Worm (Caenorhabditis elegans) whole organism, L1 larva: ENCODE data around the gene zyg-1.

Experiments
- C04F5.9 ChIP-seq: sonication (generic microtip); optimal IDR thresholded peaks from 2 replicates; lab custom pipeline; 2016; ENCODE audit warnings: missing genetic modification characterization, missing compliant biosample characterization
- C34B4.2 ChIP-seq: sonication (generic microtip); optimal IDR thresholded peaks from 2 replicates; lab custom pipeline; 2017; ENCODE audit warnings: mild to moderate bottlenecking, missing genetic modification characterization, missing compliant biosample characterization
- Y116A8C.19 ChIP-seq: sonication (generic microtip); optimal IDR thresholded peaks from 2 replicates; lab custom pipeline; 2016; ENCODE audit warnings: missing compliant biosample characterization, missing genetic modification characterization, borderline replicate concordance
- aha-1 ChIP-seq: fragments of 150-350 bp; optimal IDR thresholded peaks from 2 replicates; lab custom pipeline; 2014; ENCODE audit warnings: missing biosample characterization, missing genetic modification characterization
- aly-2 ChIP-seq: fragments of 150-350 bp; optimal IDR thresholded peaks from 2 replicates; lab custom pipeline; 2014; ENCODE audit warnings: missing biosample characterization, missing genetic modification characterization
- ama-1 ChIP-seq: fragments of 150-350 bp; optimal IDR thresholded peaks from 2 replicates; lab custom pipeline; 2014
- blmp-1 ChIP-seq: fragments of 150-350 bp; optimal IDR thresholded peaks from 2 replicates; lab custom pipeline; 2014; ENCODE audit warnings: missing biosample characterization, missing genetic modification characterization
- ceh-8 ChIP-seq: fragments of 200-800 bp; sonication (Bioruptor generic); optimal IDR thresholded peaks from 2 replicates; lab custom pipeline; 2018; ENCODE audit warnings: mild to moderate bottlenecking, missing genetic modification characterization, moderate library complexity, missing compliant biosample characterization
- ceh-82 ChIP-seq, 3 experiments: fragments of 150-350 bp in 1 of 3; sonication (generic microtip) in 2 of 3; optimal IDR thresholded peaks; 2 replicates each; lab custom pipeline; 2014 to 2017; ENCODE audit warnings: missing biosample characterization in 3 of 3, missing genetic modification characterization in 3 of 3
- ceh-88 ChIP-seq: fragments of 200-800 bp; sonication (Bioruptor generic); IDR thresholded peaks from 2 replicates; pipeline ENCODE4 v1.3.6; 2022; ENCODE audit warnings: missing genetic modification characterization, missing compliant biosample characterization
- ceh-90 ChIP-seq: sonication (generic microtip); optimal IDR thresholded peaks from 2 replicates; lab custom pipeline; 2016; ENCODE audit warnings: missing genetic modification characterization, missing compliant biosample characterization
- ces-1 ChIP-seq: fragments of 150-350 bp; optimal IDR thresholded peaks from 2 replicates; lab custom pipeline; 2014; ENCODE audit warnings: missing biosample characterization, missing genetic modification reagents, missing genetic modification characterization
- dpl-1 ChIP-seq, 3 experiments: fragments of 150-350 bp in 2 of 3; sonication (generic microtip) in 1 of 3; optimal IDR thresholded peaks; 2 replicates each; lab custom pipeline; 2014 to 2017; ENCODE audit warnings: missing biosample characterization in 3 of 3, missing genetic modification characterization in 3 of 3, missing genetic modification reagents in 3 of 3
- dsc-1 ChIP-seq: sonication (generic microtip); optimal IDR thresholded peaks from 2 replicates; lab custom pipeline; 2016; ENCODE audit warnings: mild to moderate bottlenecking, missing genetic modification characterization, missing compliant biosample characterization
- efl-3 ChIP-seq: fragments of 200-800 bp; sonication (Bioruptor generic); optimal IDR thresholded peaks from 2 replicates; lab custom pipeline; 2018; ENCODE audit warnings: mild to moderate bottlenecking, missing genetic modification characterization, missing compliant biosample characterization
- egl-13 ChIP-seq: sonication (generic microtip); optimal IDR thresholded peaks from 2 replicates; lab custom pipeline; 2016; ENCODE audit warnings: missing genotype, missing genetic modification reagents, missing genetic modification characterization, missing compliant biosample characterization
- egl-27 ChIP-seq, 2 experiments: fragments of 150-350 bp in 1 of 2; sonication (generic microtip); optimal IDR thresholded peaks; 3 replicates each; lab custom pipeline; 2017 to 2018; ENCODE audit warnings: missing biosample characterization in 2 of 2, missing genetic modification characterization in 2 of 2, missing genetic modification reagents in 2 of 2
- elt-3 ChIP-seq, 6 experiments: fragments of 150-350 bp in 1 of 6; sonication (generic microtip); optimal IDR thresholded peaks; 2 replicates each; lab custom pipeline; 2017 to 2018; ENCODE audit warnings: missing biosample characterization in 6 of 6, missing genetic modification characterization in 6 of 6, inconsistent platforms in 1 of 6
- fkh-10 ChIP-seq: sonication (generic microtip); optimal IDR thresholded peaks from 2 replicates; lab custom pipeline; 2017; ENCODE audit warnings: missing biosample characterization, missing genetic modification reagents, missing genetic modification characterization
- fkh-4 ChIP-seq: sonication (generic microtip); optimal IDR thresholded peaks from 2 replicates; lab custom pipeline; 2016; ENCODE audit warnings: missing compliant biosample characterization, missing genetic modification characterization, borderline replicate concordance
- fkh-8 ChIP-seq: sonication (generic microtip); optimal IDR thresholded peaks from 2 replicates; lab custom pipeline; 2016; ENCODE audit warnings: mild to moderate bottlenecking, missing genetic modification characterization, missing compliant biosample characterization
- grh-1 ChIP-seq: fragments of 200-800 bp; sonication (Bioruptor generic); IDR thresholded peaks from 2 replicates; pipeline ENCODE4 v1.3.6; 2022; ENCODE audit warnings: missing genetic modification reagents, missing genetic modification characterization, missing compliant biosample characterization
- hlh-17 ChIP-seq: fragments of 200-800 bp; sonication (Bioruptor generic); optimal IDR thresholded peaks from 2 replicates; lab custom pipeline; 2018; ENCODE audit warnings: missing genetic modification characterization, mild to moderate bottlenecking, missing compliant biosample characterization, moderate library complexity, borderline replicate concordance
- hpl-2 ChIP-seq: fragments of 150-350 bp; optimal IDR thresholded peaks from 2 replicates; lab custom pipeline; 2014; ENCODE audit warnings: missing biosample characterization, missing genetic modification reagents, missing genetic modification characterization
- irx-1 ChIP-seq: sonication (generic microtip); optimal IDR thresholded peaks from 2 replicates; lab custom pipeline; 2016; ENCODE audit warnings: missing genetic modification characterization, missing compliant biosample characterization
- lin-14 ChIP-seq: fragments of 200-800 bp; sonication (Bioruptor generic); optimal IDR thresholded peaks from 2 replicates; lab custom pipeline; 2018; ENCODE audit warnings: mild to moderate bottlenecking, missing genetic modification characterization, moderate library complexity, missing compliant biosample characterization
- lin-39 ChIP-seq: fragments of 150-350 bp; optimal IDR thresholded peaks from 2 replicates; lab custom pipeline; 2014; ENCODE audit warnings: missing biosample characterization, missing genetic modification reagents, missing genetic modification characterization
- lir-3 ChIP-seq: sonication (generic microtip); optimal IDR thresholded peaks from 2 replicates; lab custom pipeline; 2016; ENCODE audit warnings: mild to moderate bottlenecking, missing genetic modification characterization, moderate library complexity, missing compliant biosample characterization; ENCODE audit not compliant: poor library complexity
- mef-2 ChIP-seq: fragments of 150-350 bp; optimal IDR thresholded peaks from 2 replicates; lab custom pipeline; 2014; ENCODE audit warnings: missing biosample characterization, missing genetic modification characterization
- nhr-11 ChIP-seq: fragments of 150-350 bp; optimal IDR thresholded peaks from 2 replicates; lab custom pipeline; 2014; ENCODE audit warnings: missing biosample characterization, missing genetic modification characterization
- nhr-20 ChIP-seq: sonication (generic microtip); optimal IDR thresholded peaks from 2 replicates; lab custom pipeline; 2016; ENCODE audit warnings: mild to moderate bottlenecking, missing genetic modification characterization, missing compliant biosample characterization
- nhr-28 ChIP-seq: fragments of 150-350 bp; optimal IDR thresholded peaks from 2 replicates; lab custom pipeline; 2014; ENCODE audit warnings: missing biosample characterization, missing genetic modification characterization
- nhr-76 ChIP-seq: sonication (generic microtip); optimal IDR thresholded peaks from 2 replicates; lab custom pipeline; 2017; ENCODE audit warnings: missing biosample characterization, missing genetic modification characterization
- nhr-77 ChIP-seq: fragments of 150-350 bp; optimal IDR thresholded peaks from 2 replicates; lab custom pipeline; 2014; ENCODE audit warnings: missing biosample characterization, missing genetic modification characterization
- nhr-84 ChIP-seq: sonication (generic microtip); optimal IDR thresholded peaks from 2 replicates; lab custom pipeline; 2017; ENCODE audit warnings: missing biosample characterization, missing genetic modification characterization
- nhr-85 ChIP-seq: sonication (generic microtip); peaks from one replicate; lab custom pipeline; 2016; ENCODE audit warnings: missing genetic modification characterization, inconsistent platforms, missing compliant biosample characterization
- nhr-90 ChIP-seq: sonication (generic microtip); optimal IDR thresholded peaks from 2 replicates; lab custom pipeline; 2016; ENCODE audit warnings: mild to moderate bottlenecking, missing genetic modification characterization, missing compliant biosample characterization; ENCODE audit not compliant: poor library complexity
- pag-3 ChIP-seq: sonication (generic microtip); optimal IDR thresholded peaks from 2 replicates; lab custom pipeline; 2017; ENCODE audit warnings: missing genetic modification characterization, mild to moderate bottlenecking, missing compliant biosample characterization, antibody characterized with exemption, borderline replicate concordance; ENCODE audit not compliant: insufficient read depth
- pqm-1 ChIP-seq: sonication (generic microtip); optimal IDR thresholded peaks from 3 replicates; lab custom pipeline; 2017; ENCODE audit warnings: missing biosample characterization, missing genetic modification characterization
- sox-4 ChIP-seq: sonication (generic microtip); optimal IDR thresholded peaks from 2 replicates; lab custom pipeline; 2016; ENCODE audit warnings: missing genetic modification characterization, missing compliant biosample characterization
- sptf-1 ChIP-seq: fragments of 150-350 bp; optimal IDR thresholded peaks from 2 replicates; lab custom pipeline; 2014; ENCODE audit warnings: missing biosample characterization, missing genetic modification characterization
- sup-37 ChIP-seq: fragments of 200-800 bp; sonication (Bioruptor generic); optimal IDR thresholded peaks from 2 replicates; lab custom pipeline; 2018; ENCODE audit warnings: mild to moderate bottlenecking, missing genetic modification characterization, missing compliant biosample characterization
- swsn-7 ChIP-seq: sonication (generic microtip); optimal IDR thresholded peaks from 2 replicates; lab custom pipeline; 2016; ENCODE audit warnings: missing genetic modification characterization, missing compliant biosample characterization
- tlp-1 ChIP-seq: fragments of 150-350 bp; optimal IDR thresholded peaks from 2 replicates; lab custom pipeline; 2014; ENCODE audit warnings: missing biosample characterization, missing genetic modification characterization
- unc-130 ChIP-seq: fragments of 150-350 bp; optimal IDR thresholded peaks from 2 replicates; lab custom pipeline; 2017; ENCODE audit warnings: missing biosample characterization, missing genetic modification characterization, inconsistent platforms
- unc-98 ChIP-seq: fragments of 200-800 bp; sonication (Bioruptor generic); IDR thresholded peaks from 2 replicates; pipeline ENCODE4 v1.3.6; 2022; ENCODE audit warnings: missing genetic modification characterization, missing compliant biosample characterization
- xbp-1 ChIP-seq: sonication (generic microtip); optimal IDR thresholded peaks from 2 replicates; lab custom pipeline; 2016; ENCODE audit warnings: missing genetic modification characterization, missing compliant biosample characterization
- zip-4 ChIP-seq: fragments of 200-800 bp; sonication (Bioruptor generic); optimal IDR thresholded peaks from 2 replicates; lab custom pipeline; 2018; ENCODE audit warnings: mild to moderate bottlenecking, missing genetic modification characterization, moderate library complexity, missing compliant biosample characterization
- ztf-11 ChIP-seq, 2 experiments: sonication (generic microtip); optimal IDR thresholded peaks; 2 replicates each; lab custom pipeline; 2016 to 2017; ENCODE audit warnings: missing genetic modification characterization in 2 of 2, missing biosample characterization in 1 of 2, missing compliant biosample characterization in 1 of 2
- ztf-4 ChIP-seq: fragments of 150-350 bp; optimal IDR thresholded peaks from 2 replicates; lab custom pipeline; 2014; ENCODE audit warnings: missing biosample characterization, missing genetic modification characterization

Gene zyg-1

ce11 chrII:5660736-5661734 is 11.5 kb downstream of the zyg-1 start, which contains the start of the genes ift-43 and mdt-26 (continued):
- TF ChIP-seq fkh-8 (tag; lab: Kevin White, UChicago): peak; percentile 90
- TF ChIP-seq grh-1: peak; percentile 66
- TF ChIP-seq mef-2 (tag; lab: Kevin White, UChicago): no peak
- peak; percentile 90 for TF ChIP-seq nhr-20
- peak; percentile 88 for TF ChIP-seq nhr-90 (tag; lab: Kevin White, UChicago)
- TF ChIP-seq aha-1 (tag; lab: Kevin White, UChicago): peak; percentile 2
- TF ChIP-seq aly-2 (tag; lab: Kevin White, UChicago): peak; percentile 44
- peak; percentile 14 for TF ChIP-seq C34B4.2 (tag; lab: Kevin White, UChicago)
- TF ChIP-seq lir-3 (tag; lab: Kevin White, UChicago): peak; percentile 53
- TF ChIP-seq ces-1 (GFP tag; lab: Kevin White, UChicago): no peak
- TF ChIP-seq egl-13 (tag; lab: Kevin White, UChicago): peak; percentile 85
- TF ChIP-seq ceh-90 (tag; lab: Kevin White, UChicago): no peak
- peak; percentile 96 for TF ChIP-seq xbp-1 (tag; lab: Kevin White, UChicago)
- peak; percentile 93 for TF ChIP-seq swsn-7 (tag; lab: Kevin White, UChicago)
- peak; percentile 82 for TF ChIP-seq sup-37
- TF ChIP-seq fkh-4 (tag; lab: Kevin White, UChicago): peak; percentile 28
- no peak for TF ChIP-seq nhr-28 (tag; lab: Kevin White, UChicago)
- TF ChIP-seq hpl-2: peak; percentile 49
- no peak for TF ChIP-seq tlp-1
- no peak for TF ChIP-seq unc-98 (GFP tag; lab: Robert Waterston, UW)
- peak in 2 of 6 experiments; percentile 57 to 58 for TF ChIP-seq elt-3 (tag; optimal IDR thresholded peaks at IDR 0.05; lab: Kevin White, UChicago)
- peak; percentile 54 for TF ChIP-seq hlh-17 (GFP tag; lab: Kevin White, UChicago)
- peak; percentile 44 for TF ChIP-seq nhr-76
- no peak for TF ChIP-seq sptf-1 (tag; lab: Kevin White, UChicago)
- no peak for TF ChIP-seq Y116A8C.19 (tag; lab: Kevin White, UChicago)
- TF ChIP-seq unc-130: no peak
- TF ChIP-seq ceh-8 (GFP tag; lab: Kevin White, UChicago): peak; percentile 58
- TF ChIP-seq pag-3 (tag; lab: Kevin White, UChicago): peak; percentile 1
- peak; percentile 38 for TF ChIP-seq lin-39 (tag; lab: Kevin White, UChicago)
- TF ChIP-seq ceh-88 (GFP tag; lab: Robert Waterston, UW): peak; percentile 71
- peak; percentile 76 for TF ChIP-seq fkh-10 (GFP tag; lab: Kevin White, UChicago)
- TF ChIP-seq nhr-84: no peak
- TF ChIP-seq ztf-4 (tag; lab: Kevin White, UChicago): peak; percentile 73
- TF ChIP-seq dsc-1 (tag; lab: Kevin White, UChicago): peak; percentile 93
- peak; percentile 77 for TF ChIP-seq zip-4 (GFP tag; lab: Kevin White, UChicago)
- TF ChIP-seq C04F5.9 (tag; lab: Kevin White, UChicago): peak; percentile 56
- peak; percentile 74 for TF ChIP-seq efl-3 (GFP tag; lab: Kevin White, UChicago)
- peak in 1 of 2 experiments; percentile 82 for TF ChIP-seq ztf-11 (tag; optimal IDR thresholded peaks at IDR 0.05; lab: Kevin White, UChicago)
- peak; percentile 87 for TF ChIP-seq nhr-85 (tag; lab: Kevin White, UChicago)
- peak; percentile 77 for TF ChIP-seq sox-4 (tag; lab: Kevin White, UChicago)
- peak; percentile 35 to 70 (median 60) for TF ChIP-seq dpl-1 (GFP tag; optimal IDR thresholded peaks at IDR 0.05; lab: Kevin White, UChicago)
- TF ChIP-seq ama-1 (lab: Kevin White, UChicago): peak; percentile 99
- no peak for TF ChIP-seq pqm-1 (tag; lab: Kevin White, UChicago)
- TF ChIP-seq egl-27 (tag; optimal IDR thresholded peaks at IDR 0.05; lab: Kevin White, UChicago): no peak
- TF ChIP-seq nhr-11 (tag; lab: Kevin White, UChicago): peak; percentile 1
- peak; percentile 66 for TF ChIP-seq nhr-77 (tag; lab: Kevin White, UChicago)
- TF ChIP-seq lin-14: peak; percentile 76
- peak; percentile 44 for TF ChIP-seq blmp-1
- peak; percentile 17 to 89 (median 77) for TF ChIP-seq ceh-82 (tag; optimal IDR thresholded peaks at IDR 0.05; lab: Kevin White, UChicago)
- peak; percentile 87 for TF ChIP-seq irx-1 (tag; lab: Kevin White, UChicago)
